Fruit fly (Drosophila melanogaster): ENCODE results near the gene Lectin-galC1.

Gene Lectin-galC1

dm6 chr2L:19444734-19445140, 27.5 kb downstream of the Lectin-galC1 start, which contains the start of gene Hs2st (continued):
- TF ChIP-seq CG10366 (GFP tag; IDR thresholded peaks at IDR 0.05) = peak; percentile 93
- TF ChIP-seq sna (GFP tag; IDR thresholded peaks at IDR 0.05; ENCODE audit: partially characterized antibody) = no peak; the same call in 1 of the 2 replicates
- TF ChIP-seq CG12299 (tag; optimal IDR thresholded peaks at IDR 0.05) = peak; percentile 81
- peak; percentile 97 for TF ChIP-seq CHES-1-like (GFP tag; optimal IDR thresholded peaks at IDR 0.05)
- TF ChIP-seq nerfin-2 (GFP tag; IDR thresholded peaks at IDR 0.05; ENCODE audit: partially characterized antibody) = no peak
- peak; percentile 93 for TF ChIP-seq tgo (GFP tag; IDR thresholded peaks at IDR 0.05)
- TF ChIP-seq amos (GFP tag; IDR thresholded peaks at IDR 0.05; ENCODE audit: partially characterized antibody) = peak; percentile 42; the same call in 1 of the 2 replicates
- TF ChIP-seq org-1 (GFP tag; optimal IDR thresholded peaks at IDR 0.05) = peak; percentile 79
- TF ChIP-seq CG9215 (GFP tag; IDR thresholded peaks at IDR 0.05) = peak; percentile 96
- no peak for TF ChIP-seq Sox100B (GFP tag; optimal IDR thresholded peaks at IDR 0.05)
- 0 out of 2 replicates have a peak, but pooled peaks have one; percentile 4 for TF ChIP-seq dimm (GFP tag; IDR thresholded peaks at IDR 0.05)
- peak; percentile 96 for TF ChIP-seq CG7786 (GFP tag; optimal IDR thresholded peaks at IDR 0.05)
- peak; percentile 90 for TF ChIP-seq B-H2 (GFP tag; optimal IDR thresholded peaks at IDR 0.05)
- peak; percentile 53 for TF ChIP-seq kah (GFP tag; optimal IDR thresholded peaks at IDR 0.05)
- TF ChIP-seq dati (GFP tag; IDR thresholded peaks at IDR 0.05) = peak; percentile 53; the same call in 1 of the 2 replicates
- peak; percentile 88 for TF ChIP-seq CG6175 (GFP tag; IDR thresholded peaks at IDR 0.05)
- no peak for TF ChIP-seq sc (optimal IDR thresholded peaks at IDR 0.05)
- peak; percentile 81 for TF ChIP-seq sc (GFP tag; optimal IDR thresholded peaks at IDR 0.05)
- TF ChIP-seq Spps (tag; optimal IDR thresholded peaks at IDR 0.05) = peak; percentile 79
- TF ChIP-seq shn (GFP tag; optimal IDR thresholded peaks at IDR 0.05) = peak; percentile 97
- peak; percentile 82 for TF ChIP-seq Sry-δ (GFP tag; optimal IDR thresholded peaks at IDR 0.05)
- TF ChIP-seq CG17829 (tag; optimal IDR thresholded peaks at IDR 0.05) = peak; percentile 93
- peak; percentile 94 for TF ChIP-seq dysf (GFP tag; IDR thresholded peaks at IDR 0.05)
- no peak for TF ChIP-seq cg (GFP tag; optimal IDR thresholded peaks at IDR 0.05)
- TF ChIP-seq gcm (GFP tag; optimal IDR thresholded peaks at IDR 0.05) = no peak
- peak; percentile 69 for TF ChIP-seq odd (GFP tag; optimal IDR thresholded peaks at IDR 0.05)
- TF ChIP-seq Nf-YC (tag; optimal IDR thresholded peaks at IDR 0.05) = peak; percentile 83
- peak; percentile 96 for TF ChIP-seq CG4404 (GFP tag; IDR thresholded peaks at IDR 0.05)
- peak; percentile 72 for TF ChIP-seq CG17802 (tag; optimal IDR thresholded peaks at IDR 0.05)
- TF ChIP-seq Hr78 (GFP tag; optimal IDR thresholded peaks at IDR 0.05) = no peak
- TF ChIP-seq CG17361 (GFP tag; IDR thresholded peaks at IDR 0.05) = peak; percentile 95
- TF ChIP-seq crol (GFP tag; IDR thresholded peaks at IDR 0.05) = no peak; the same call in 1 of the 2 replicates
- TF ChIP-seq D (optimal IDR thresholded peaks at IDR 0.05) = no peak
- TF ChIP-seq D (GFP tag; optimal IDR thresholded peaks at IDR 0.05) = peak; percentile 83
- peak; percentile 91 for TF ChIP-seq CG15696 (tag; optimal IDR thresholded peaks at IDR 0.05)
- peak; percentile 50 for TF ChIP-seq CG6254 (GFP tag; optimal IDR thresholded peaks at IDR 0.05)
- peak; percentile 85 for TF ChIP-seq CG15514 (GFP tag; optimal IDR thresholded peaks at IDR 0.05)
- peak; percentile 62 for TF ChIP-seq CG13287 (GFP tag; IDR thresholded peaks at IDR 0.05; ENCODE audit: partially characterized antibody)
- peak; percentile 98 for TF ChIP-seq mam (GFP tag; optimal IDR thresholded peaks at IDR 0.05)
- peak; percentile 98 for TF ChIP-seq sd (tag; optimal IDR thresholded peaks at IDR 0.05)
- peak; percentile 95 for TF ChIP-seq CG9817 (tag; optimal IDR thresholded peaks at IDR 0.05)
- TF ChIP-seq CrebB (tag; optimal IDR thresholded peaks at IDR 0.05) = peak; percentile 80
- TF ChIP-seq gce (GFP tag; IDR thresholded peaks at IDR 0.05) = peak; percentile 57; the same call in 1 of the 3 replicates
- TF ChIP-seq CG3838 (GFP tag; optimal IDR thresholded peaks at IDR 0.05) = peak; percentile 79
- peak; percentile 87 for TF ChIP-seq CG11560 (tag; IDR thresholded peaks at IDR 0.05)
- no peak for TF ChIP-seq prd (optimal IDR thresholded peaks at IDR 0.05)
- peak; percentile 97 for TF ChIP-seq prd (GFP tag; IDR thresholded peaks at IDR 0.05)
- peak; percentile 89 for TF ChIP-seq wdn (GFP tag; IDR thresholded peaks at IDR 0.05)
- TF ChIP-seq CG10431 (GFP tag; optimal IDR thresholded peaks at IDR 0.05) = peak; percentile 73
- TF ChIP-seq tna (GFP tag; IDR thresholded peaks at IDR 0.05; ENCODE audit: partially characterized antibody) = no peak
- peak; percentile 78 for TF ChIP-seq CG30020 (tag; optimal IDR thresholded peaks at IDR 0.05)

Measured in whole organism, embryonic.